Worm (Caenorhabditis elegans): ENCODE measurements around the gene rps-1.

DNA sequence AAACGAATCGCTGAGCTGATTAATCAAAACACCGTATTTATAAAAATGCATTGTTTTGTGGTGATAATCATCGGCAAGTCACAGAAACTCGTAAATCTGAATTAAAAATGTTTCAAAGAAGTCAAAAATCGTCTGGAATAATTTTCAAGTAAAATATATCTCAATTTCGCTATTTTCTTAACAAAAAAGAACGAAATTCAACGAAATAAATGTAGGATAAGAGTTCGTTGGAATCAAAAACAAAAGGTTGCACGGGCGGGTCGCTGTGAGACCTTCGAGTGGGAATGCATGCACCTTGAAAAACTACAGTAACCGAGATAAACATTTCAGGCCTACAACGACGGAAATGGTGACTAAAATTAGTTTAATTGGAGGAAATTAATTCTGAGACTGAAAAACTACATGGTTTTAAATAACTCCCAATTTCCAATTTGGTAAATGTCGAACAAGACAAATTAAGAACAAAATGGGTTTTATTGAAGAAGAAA, 41.4 kb upstream of the rps-1 start, which contains the start of gene C28A5.1:
- TF ChIP-seq him-1 (tag; optimal IDR thresholded peaks at IDR 0.05) = no peak
- peak; percentile 52 for TF ChIP-seq W03F9.2 (tag; optimal IDR thresholded peaks at IDR 0.05)
